Worm (Caenorhabditis elegans) whole organism, early embryonic: ENCODE data around the gene C03B1.9.

ENCODE experiments used
- B0310.2 ChIP-seq: sonication (generic microtip); optimal IDR thresholded peaks from 2 replicates; lab custom pipeline; 2016; ENCODE audit warnings: mild to moderate bottlenecking, missing genetic modification characterization, missing compliant biosample characterization
- F13C5.2 ChIP-seq: sonication (generic microtip); optimal IDR thresholded peaks from 2 replicates; lab custom pipeline; 2017; ENCODE audit warnings: mild to moderate bottlenecking, missing genetic modification characterization, inconsistent platforms, missing compliant biosample characterization
- aly-1 ChIP-seq: sonication (generic microtip); optimal IDR thresholded peaks from 2 replicates; lab custom pipeline; 2016; ENCODE audit warnings: missing genetic modification characterization, missing compliant biosample characterization
- ama-1 ChIP-seq: fragments of 150-350 bp; optimal IDR thresholded peaks from 2 replicates; lab custom pipeline; 2014
- ceh-13 ChIP-seq: fragments of 200-800 bp; sonication (Bioruptor generic); optimal IDR thresholded peaks from 2 replicates; lab custom pipeline; 2018; ENCODE audit warnings: mild to moderate bottlenecking, missing genetic modification characterization, missing compliant biosample characterization
- ceh-36 ChIP-seq: sonication (generic microtip); optimal IDR thresholded peaks from 2 replicates; lab custom pipeline; 2016; ENCODE audit warnings: missing genetic modification characterization, inconsistent platforms, missing compliant biosample characterization
- ets-7 ChIP-seq: sonication (generic microtip); optimal IDR thresholded peaks from 2 replicates; lab custom pipeline; 2016; ENCODE audit warnings: missing genotype, missing genetic modification characterization, missing compliant biosample characterization
- flt-1 ChIP-seq: fragments of 200-800 bp; sonication (Bioruptor generic); IDR thresholded peaks from 2 replicates; pipeline ENCODE4 v1.3.6; 2022; ENCODE audit warnings: missing genetic modification characterization, missing compliant biosample characterization
- hmg-4 ChIP-seq: fragments of 200-800 bp; sonication (Bioruptor generic); optimal IDR thresholded peaks from 2 replicates; lab custom pipeline; 2018; ENCODE audit warnings: mild to moderate bottlenecking, missing genetic modification characterization, missing compliant biosample characterization
- hnd-1 ChIP-seq: sonication (generic microtip); optimal IDR thresholded peaks from 2 replicates; lab custom pipeline; 2016; ENCODE audit warnings: missing genetic modification characterization, missing compliant biosample characterization
- pes-1 ChIP-seq: fragments of 200-800 bp; sonication (Bioruptor generic); IDR thresholded peaks from 2 replicates; pipeline ENCODE4 v1.3.6; 2022; ENCODE audit warnings: missing genetic modification reagents, missing genetic modification characterization, missing compliant biosample characterization
- scrt-1 ChIP-seq: fragments of 200-800 bp; sonication (Bioruptor generic); IDR thresholded peaks from 2 replicates; pipeline ENCODE4 v1.3.6; 2022; ENCODE audit warnings: missing genetic modification characterization, missing compliant biosample characterization
- sea-1 ChIP-seq: fragments of 200-800 bp; sonication (Bioruptor generic); conservative IDR thresholded peaks from 2 replicates; pipeline ENCODE4 v1.3.6; 2022; ENCODE audit warnings: missing genetic modification characterization, missing compliant biosample characterization
- tbx-11 ChIP-seq: fragments of 200-800 bp; sonication (Bioruptor generic); IDR thresholded peaks from 2 replicates; pipeline ENCODE4 v1.3.6; 2022; ENCODE audit warnings: missing genetic modification characterization, missing compliant biosample characterization
- tbx-37 ChIP-seq: fragments of 200-800 bp; sonication (Bioruptor generic); conservative IDR thresholded peaks from 2 replicates; pipeline ENCODE4 v1.3.6; 2022; ENCODE audit warnings: missing genetic modification reagents, missing genetic modification characterization, missing compliant biosample characterization
- tra-4 ChIP-seq: sonication (generic microtip); optimal IDR thresholded peaks from 2 replicates; lab custom pipeline; 2017; ENCODE audit warnings: missing genetic modification characterization, missing compliant biosample characterization

Gene C03B1.9

DNA sequence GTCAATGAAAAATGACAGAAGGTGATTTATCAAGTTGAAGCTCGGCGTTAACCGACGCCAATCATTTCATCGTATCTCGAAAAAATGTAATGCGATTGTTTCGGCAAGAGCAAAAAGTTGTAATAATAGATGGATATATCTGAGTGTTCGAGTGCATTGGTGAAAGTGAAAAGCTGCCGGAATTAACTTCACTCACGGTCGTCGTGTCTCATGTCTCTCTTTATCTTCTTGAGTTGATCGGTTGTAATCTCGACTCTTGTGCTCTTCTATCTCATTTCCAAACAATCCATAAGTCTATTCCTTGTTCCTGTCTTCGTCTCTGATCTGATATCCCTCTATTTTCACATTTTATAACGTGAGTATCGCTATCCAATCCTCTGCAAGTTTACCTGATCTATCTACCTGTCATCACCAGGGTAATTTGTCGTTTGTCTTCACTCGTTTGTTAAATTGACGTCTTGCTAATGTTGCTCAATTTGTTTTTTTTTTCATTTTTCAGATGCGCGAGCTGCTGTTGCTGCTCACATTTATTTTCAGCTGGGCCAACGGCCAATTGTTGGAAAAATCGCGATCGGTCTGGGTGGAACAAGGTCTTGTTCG is 47.2 kb downstream of the C03B1.9 start, which contains the start of gene cest-16:
Gene cest-16 (plus strand): TSS at position 302 of the 600 bp plus-strand sequence.
- TF ChIP-seq tbx-11 (GFP tag; lab: Robert Waterston, UW) = no peak
- no peak for TF ChIP-seq ama-1 (lab: Kevin White, UChicago)

DNA sequence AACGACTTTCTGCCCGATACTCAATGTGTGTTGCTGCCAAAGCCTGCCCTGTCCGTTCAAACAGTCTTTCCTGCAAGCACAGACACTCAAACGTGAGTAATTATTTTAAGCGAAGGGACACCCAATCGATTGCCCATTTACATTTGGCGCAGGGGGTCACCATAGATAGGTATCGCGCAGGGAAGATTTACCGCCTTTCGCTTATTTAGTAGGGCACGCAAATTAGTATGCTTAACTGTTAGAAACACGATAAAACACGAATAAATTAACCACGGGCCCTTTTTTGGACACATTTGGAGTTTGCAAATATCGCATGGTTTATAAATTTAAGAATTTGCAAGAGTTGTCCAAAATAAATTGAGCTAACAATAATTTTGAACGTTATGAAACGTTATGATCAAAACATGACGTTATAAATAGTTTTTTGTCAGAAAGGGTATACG is 50.5 kb downstream of the C03B1.9 start:
- TF ChIP-seq sea-1 (GFP tag; lab: Robert Waterston, UW) (peak; percentile 63), ceh-13 (GFP tag; lab: Kevin White, UChicago) (peak; percentile 51), ets-7 (tag; lab: Kevin White, UChicago) (peak; percentile 1), hmg-4 (GFP tag; lab: Kevin White, UChicago) (peak; percentile 92), ceh-36 (tag; lab: Kevin White, UChicago) (no peak), pes-1 (no peak; the same call in 1 of the 2 replicates), F13C5.2 (tag; lab: Kevin White, UChicago) (peak; percentile 95), tbx-37 (GFP tag; lab: Robert Waterston, UW) (peak; percentile 64; the same call in 1 of the 2 replicates), scrt-1 (GFP tag; lab: Robert Waterston, UW) (peak; percentile 79), flt-1 (GFP tag; lab: Robert Waterston, UW) (peak; percentile 70), aly-1 (tag; lab: Kevin White, UChicago) (no peak), tra-4 (tag; lab: Kevin White, UChicago) (peak; percentile 40), hnd-1 (peak; percentile 37), B0310.2 (no peak)
